Worm (Caenorhabditis elegans): Measurements from ENCODE around the gene suox-1.

- TF ChIP-seq hnd-1 (tag; optimal IDR thresholded peaks at IDR 0.05) (no peak), tbx-37 (GFP tag; conservative IDR thresholded peaks at IDR 0.05) (no peak), ets-7 (tag; optimal IDR thresholded peaks at IDR 0.05) (no peak), scrt-1 (GFP tag; IDR thresholded peaks at IDR 0.05) (no peak), aly-1 (tag; optimal IDR thresholded peaks at IDR 0.05) (no peak), pes-1 (GFP tag; IDR thresholded peaks at IDR 0.05) (no peak), ama-1 (optimal IDR thresholded peaks at IDR 0.05) (no peak), tra-4 (tag; optimal IDR thresholded peaks at IDR 0.05) (no peak), hmg-4 (GFP tag; optimal IDR thresholded peaks at IDR 0.05) (no peak), hmbx-1 (tag; optimal IDR thresholded peaks at IDR 0.05) (no peak), flt-1 (GFP tag; IDR thresholded peaks at IDR 0.05) (no peak), B0310.2 (tag; optimal IDR thresholded peaks at IDR 0.05) (no peak), sea-1 (GFP tag; conservative IDR thresholded peaks at IDR 0.05) (no peak)
These were observed 20.0 kb upstream of the suox-1 start, which contains the start of gene exc-1 for ce11 chrX:15477309-15477708.
